Worm (Caenorhabditis elegans): Measurements from ENCODE around the gene ugt-64.

ce11 chrV:3455135-3455747, 50.9 kb downstream of the ugt-64 start:
- no peak for TF ChIP-seq ztf-28 (GFP tag; IDR thresholded peaks at IDR 0.05)
- TF ChIP-seq F22D6.2 (tag; optimal IDR thresholded peaks at IDR 0.05), result no peak
